Worm (Caenorhabditis elegans): ENCODE results near the gene smr-1.
A peak's percentile ranks its signal among the peaks of the same experiment; 100 is the strongest.

The smr-1 gene

ce11 chrIII:1142798-1143197, at the start of gene smr-1:
Gene smr-1, plus strand, starts transcription at chrIII:1143172.
- no peak for TF ChIP-seq pha-2 (tag; optimal IDR thresholded peaks at IDR 0.05)
- no peak for TF ChIP-seq ahr-1 (tag; optimal IDR thresholded peaks at IDR 0.05)
- TF ChIP-seq unc-86 (tag; optimal IDR thresholded peaks at IDR 0.05) = peak; percentile 57
- no peak for TF ChIP-seq pha-4 (tag; optimal IDR thresholded peaks at IDR 0.05)
- no peak for TF ChIP-seq K02D7.2 (tag; optimal IDR thresholded peaks at IDR 0.05)
- TF ChIP-seq nfya-1 (tag; optimal IDR thresholded peaks at IDR 0.05) = peak; percentile 58
- no peak for TF ChIP-seq C08G9.2 (tag; optimal IDR thresholded peaks at IDR 0.05)
- no peak for TF ChIP-seq lin-11 (tag; optimal IDR thresholded peaks at IDR 0.05)
- no peak for TF ChIP-seq ceh-24 (tag; optimal IDR thresholded peaks at IDR 0.05)
- no peak for TF ChIP-seq lim-6 (tag; optimal IDR thresholded peaks at IDR 0.05)
- TF ChIP-seq hlh-15 (tag; optimal IDR thresholded peaks at IDR 0.05) = no peak
- no peak for TF ChIP-seq ref-2 (tag; optimal IDR thresholded peaks at IDR 0.05)
- no peak for TF ChIP-seq hlh-30 (tag; optimal IDR thresholded peaks at IDR 0.05; ENCODE audit: insufficient read depth)
- TF ChIP-seq ceh-48 (tag; optimal IDR thresholded peaks at IDR 0.05) = peak; percentile 71
- no peak for TF ChIP-seq F13H6.1 (tag; optimal IDR thresholded peaks at IDR 0.05)
- TF ChIP-seq syd-9 (tag; optimal IDR thresholded peaks at IDR 0.05) = no peak
- no peak for TF ChIP-seq pqm-1 (tag; optimal IDR thresholded peaks at IDR 0.05)
- TF ChIP-seq pax-1 (tag; optimal IDR thresholded peaks at IDR 0.05) = no peak
- peak; percentile 3 for TF ChIP-seq hlh-13 (GFP tag; optimal IDR thresholded peaks at IDR 0.05)
- peak; percentile 9 for TF ChIP-seq madf-2 (tag; optimal IDR thresholded peaks at IDR 0.05)
- TF ChIP-seq unc-42 (tag; optimal IDR thresholded peaks at IDR 0.05) = peak; percentile 41
- TF ChIP-seq Y22D7AL.16 (tag; optimal IDR thresholded peaks at IDR 0.05) = no peak
- TF ChIP-seq npax-4 (tag; optimal IDR thresholded peaks at IDR 0.05) = no peak
- no peak for TF ChIP-seq ama-1 (optimal IDR thresholded peaks at IDR 0.05)
- peak; percentile 54 for TF ChIP-seq ceh-30 (tag; optimal IDR thresholded peaks at IDR 0.05)
- peak; percentile 17 for TF ChIP-seq fax-1 (tag; optimal IDR thresholded peaks at IDR 0.05)
- no peak for TF ChIP-seq elt-4 (tag; optimal IDR thresholded peaks at IDR 0.05)
- TF ChIP-seq zip-5 (tag; optimal IDR thresholded peaks at IDR 0.05) = no peak
- peak; percentile 47 for TF ChIP-seq ttx-3 (tag; optimal IDR thresholded peaks at IDR 0.05)
- TF ChIP-seq nhr-11 (tag; optimal IDR thresholded peaks at IDR 0.05) = no peak
- TF ChIP-seq fkh-6 (tag; optimal IDR thresholded peaks at IDR 0.05) = no peak
- peak; percentile 4 for TF ChIP-seq nhr-232 (tag; optimal IDR thresholded peaks at IDR 0.05)
- TF ChIP-seq pag-3 (tag; optimal IDR thresholded peaks at IDR 0.05; ENCODE audit: borderline replicate concordance) = no peak
- peak; percentile 33 for TF ChIP-seq sdc-2 (tag; optimal IDR thresholded peaks at IDR 0.05)
- TF ChIP-seq eyg-1 (tag; optimal IDR thresholded peaks at IDR 0.05) = no peak
- no peak for TF ChIP-seq rnt-1 (tag; optimal IDR thresholded peaks at IDR 0.05)
- TF ChIP-seq tbx-2 (tag; optimal IDR thresholded peaks at IDR 0.05) = peak; percentile 68
- no peak for TF ChIP-seq mec-3 (tag; optimal IDR thresholded peaks at IDR 0.05; ENCODE audit: borderline replicate concordance)
- TF ChIP-seq unc-55 (GFP tag; optimal IDR thresholded peaks at IDR 0.05) = no peak
- no peak for TF ChIP-seq odd-2 (tag; optimal IDR thresholded peaks at IDR 0.05)
- no peak for TF ChIP-seq dmd-4 (tag; optimal IDR thresholded peaks at IDR 0.05; ENCODE audit: borderline replicate concordance)
- no peak for TF ChIP-seq pros-1 (tag; optimal IDR thresholded peaks at IDR 0.05)
- TF ChIP-seq elt-2 (tag; optimal IDR thresholded peaks at IDR 0.05) = peak; percentile 56
- peak; percentile 25 for TF ChIP-seq C38D4.7 (GFP tag; optimal IDR thresholded peaks at IDR 0.05)
- TF ChIP-seq ceh-22 (tag; optimal IDR thresholded peaks at IDR 0.05) = no peak
- 0 out of 2 replicates have a peak, but pooled peaks have one; percentile 48 for TF ChIP-seq unc-3 (GFP tag; conservative IDR thresholded peaks at IDR 0.05)
- peak; percentile 21 for TF ChIP-seq unc-3 (tag; optimal IDR thresholded peaks at IDR 0.05)
- TF ChIP-seq tbx-7 (tag; optimal IDR thresholded peaks at IDR 0.05) = no peak
- no peak for TF ChIP-seq ceh-31 (tag; optimal IDR thresholded peaks at IDR 0.05)
- no peak for TF ChIP-seq hlh-8 (tag; optimal IDR thresholded peaks at IDR 0.05)
- no peak for TF ChIP-seq fkh-10 (GFP tag; optimal IDR thresholded peaks at IDR 0.05)
- TF ChIP-seq sox-4 (tag; optimal IDR thresholded peaks at IDR 0.05) = peak; percentile 70
- no peak for TF ChIP-seq K09A11.1 (tag; optimal IDR thresholded peaks at IDR 0.05; ENCODE audit: insufficient read depth)
- TF ChIP-seq sox-2 (GFP tag; IDR thresholded peaks at IDR 0.05) = no peak
- TF ChIP-seq ceh-34 (tag; optimal IDR thresholded peaks at IDR 0.05) = peak; percentile 16

Measured in whole organism, late embryonic.